Fruit fly (Drosophila melanogaster) whole organism, embryonic: ENCODE measurements around the gene CG43051.

Source experiments
- ATbp ChIP-seq: fragments of 200-800 bp; sonication (Bioruptor generic); optimal IDR thresholded peaks from 2 replicates; lab custom pipeline; 2017; ENCODE audit warnings: missing biosample characterization, mild to moderate bottlenecking, missing genetic modification characterization, missing genetic modification reagents
- Abd-B ChIP-seq: fragments of 200-800 bp; sonication (Bioruptor generic); optimal IDR thresholded peaks from 2 replicates; lab custom pipeline; 2018; ENCODE audit warnings: missing biosample characterization, mild to moderate bottlenecking, missing genetic modification characterization, moderate library complexity
- Atf6 ChIP-seq: fragments of 200-800 bp; sonication (Bioruptor generic); IDR thresholded peaks from 2 replicates; pipeline ENCODE4 v1.3.6; 2022; ENCODE audit warnings: missing biosample characterization, missing genetic modification characterization
- B-H2 ChIP-seq: fragments of 200-800 bp; sonication (Bioruptor generic); optimal IDR thresholded peaks from 2 replicates; lab custom pipeline; 2018; ENCODE audit warnings: missing biosample characterization, mild to moderate bottlenecking, missing genetic modification characterization
- CG12155 ChIP-seq: fragments of 200-800 bp; sonication (Bioruptor generic); optimal IDR thresholded peaks from 3 replicates; lab custom pipeline; 2016; ENCODE audit warnings: missing biosample characterization, missing genetic modification characterization
- CG12236 ChIP-seq: fragments of 200-800 bp; sonication (Bioruptor generic); optimal IDR thresholded peaks from 2 replicates; lab custom pipeline; 2016; ENCODE audit warnings: missing biosample characterization, missing genetic modification characterization
- CG12659 ChIP-seq: fragments of 200-800 bp; sonication (Bioruptor generic); optimal IDR thresholded peaks from 3 replicates; lab custom pipeline; 2017; ENCODE audit warnings: mild to moderate bottlenecking, missing biosample characterization, missing genetic modification reagents, missing genetic modification characterization
- CG13287 ChIP-seq: fragments of 200-800 bp; sonication (Bioruptor generic); IDR thresholded peaks from 2 replicates; pipeline ENCODE4 v1.3.6; 2022; ENCODE audit warnings: missing biosample characterization, missing genetic modification characterization; ENCODE audit not compliant: partially characterized antibody
- CG13624 ChIP-seq: fragments of 200-800 bp; sonication (Bioruptor generic); optimal IDR thresholded peaks from 2 replicates; lab custom pipeline; 2016; ENCODE audit warnings: missing biosample characterization, missing genetic modification characterization
- CG1603 ChIP-seq: fragments of 200-800 bp; sonication (Bioruptor generic); optimal IDR thresholded peaks from 2 replicates; lab custom pipeline; 2019; ENCODE audit warnings: missing biosample characterization, mild to moderate bottlenecking, missing genetic modification characterization, moderate library complexity
- CG17802 ChIP-seq: fragments of 200-800 bp; sonication (Bioruptor generic); optimal IDR thresholded peaks from 2 replicates; lab custom pipeline; 2018; ENCODE audit warnings: missing biosample characterization, mild to moderate bottlenecking, missing genetic modification characterization, moderate library complexity
- CG17829 ChIP-seq: fragments of 200-800 bp; optimal IDR thresholded peaks from 2 replicates; lab custom pipeline; 2019; ENCODE audit warnings: missing biosample characterization, mild to moderate bottlenecking, missing genetic modification characterization, moderate library complexity
- CG18619 ChIP-seq: fragments of 200-800 bp; sonication (Bioruptor generic); optimal IDR thresholded peaks from 3 replicates; lab custom pipeline; 2017; ENCODE audit warnings: missing biosample characterization, mild to moderate bottlenecking, missing genetic modification characterization
- CG31365 ChIP-seq: fragments of 200-800 bp; sonication (Bioruptor generic); optimal IDR thresholded peaks from 2 replicates; lab custom pipeline; 2018; ENCODE audit warnings: missing biosample characterization, mild to moderate bottlenecking, missing genetic modification characterization
- CG3726 ChIP-seq: fragments of 200-800 bp; sonication (Bioruptor generic); IDR thresholded peaks from 3 replicates; pipeline ENCODE4, ENCODE4 v1.3.6; 2022; ENCODE audit warnings: missing biosample characterization, missing genetic modification characterization
- CG6254 ChIP-seq: fragments of 200-800 bp; sonication (Bioruptor generic); optimal IDR thresholded peaks from 3 replicates; lab custom pipeline; 2017; ENCODE audit warnings: mild to moderate bottlenecking, missing biosample characterization, missing genetic modification reagents, missing genetic modification characterization
- CG7963 ChIP-seq: fragments of 200-800 bp; sonication (Bioruptor generic); IDR thresholded peaks from 3 replicates; pipeline ENCODE4 v1.3.6; 2022; ENCODE audit warnings: missing biosample characterization, missing genetic modification characterization; ENCODE audit not compliant: partially characterized antibody
- CG9727 ChIP-seq: fragments of 200-800 bp; sonication (Bioruptor generic); optimal IDR thresholded peaks from 3 replicates; lab custom pipeline; 2017; ENCODE audit warnings: missing biosample characterization, mild to moderate bottlenecking, missing genetic modification characterization
- CHES-1-like ChIP-seq: fragments of 200-800 bp; sonication (Bioruptor generic); optimal IDR thresholded peaks from 2 replicates; lab custom pipeline; 2016; ENCODE audit warnings: missing biosample characterization, missing genetic modification characterization
- CkIIα-i1 ChIP-seq: fragments of 200-800 bp; sonication (Bioruptor generic); IDR thresholded peaks from 2 replicates; pipeline ENCODE4 v1.3.6; 2022; ENCODE audit warnings: missing biosample characterization, missing genetic modification characterization
- CoRest ChIP-seq: fragments of 200-800 bp; sonication (Bioruptor generic); optimal IDR thresholded peaks from 3 replicates; lab custom pipeline; 2018; ENCODE audit warnings: missing biosample characterization, mild to moderate bottlenecking, missing genetic modification characterization, moderate library complexity
- CrebB ChIP-seq: fragments of 200-800 bp; sonication (Bioruptor generic); optimal IDR thresholded peaks from 3 replicates; lab custom pipeline; 2018; ENCODE audit warnings: missing biosample characterization, mild to moderate bottlenecking, missing genetic modification characterization
- D19A ChIP-seq: fragments of 200-800 bp; optimal IDR thresholded peaks from 3 replicates; lab custom pipeline; 2019; ENCODE audit warnings: missing biosample characterization, mild to moderate bottlenecking, missing genetic modification characterization, moderate library complexity
- Deaf1 ChIP-seq: fragments of 200-800 bp; optimal IDR thresholded peaks from 3 replicates; lab custom pipeline; 2019; ENCODE audit warnings: missing biosample characterization, mild to moderate bottlenecking, missing genetic modification characterization, moderate library complexity
- Dfd ChIP-seq, 2 experiments: fragments of >200 bp; optimal IDR thresholded peaks; 2 replicates each; lab custom pipeline; 2017; ENCODE audit warnings: missing biosample characterization in 2 of 2, missing genetic modification characterization in 2 of 2
- Ets65A ChIP-seq: fragments of 200-800 bp; sonication (Bioruptor generic); peaks from one replicate; lab custom pipeline; 2016; ENCODE audit warnings: missing biosample characterization, missing genetic modification characterization
- H15 ChIP-seq: fragments of 200-800 bp; sonication (Bioruptor generic); IDR thresholded peaks from 3 replicates; pipeline ENCODE4 v1.3.6; 2022; ENCODE audit warnings: missing biosample characterization, missing genetic modification characterization
- NfI ChIP-seq: fragments of 200-800 bp; sonication (Bioruptor generic); optimal IDR thresholded peaks from 3 replicates; lab custom pipeline; 2018; ENCODE audit warnings: missing biosample characterization, mild to moderate bottlenecking, missing genetic modification characterization, moderate library complexity
- Opbp ChIP-seq: fragments of 200-800 bp; sonication (Bioruptor generic); IDR thresholded peaks from 3 replicates; pipeline ENCODE4 v1.3.6; 2022; ENCODE audit warnings: missing biosample characterization, missing genetic modification characterization; ENCODE audit not compliant: partially characterized antibody
- Optix ChIP-seq: fragments of 200-800 bp; sonication (Bioruptor generic); IDR thresholded peaks from 3 replicates; pipeline ENCODE4 v1.3.6; 2022; ENCODE audit warnings: missing biosample characterization, missing genetic modification characterization
- PHDP ChIP-seq: fragments of 200-800 bp; sonication (Bioruptor generic); optimal IDR thresholded peaks from 3 replicates; lab custom pipeline; 2018; ENCODE audit warnings: missing biosample characterization, mild to moderate bottlenecking, missing genetic modification characterization, moderate library complexity
- Ptx1 ChIP-seq: fragments of 200-800 bp; sonication (Bioruptor generic); IDR thresholded peaks from 2 replicates; pipeline ENCODE4 v1.3.6; 2022; ENCODE audit warnings: missing biosample characterization, missing genetic modification characterization
- Sox102F ChIP-seq: fragments of 200-800 bp; sonication (Bioruptor generic); optimal IDR thresholded peaks from 2 replicates; lab custom pipeline; 2018; ENCODE audit warnings: missing biosample characterization, mild to moderate bottlenecking, missing genetic modification characterization, moderate library complexity
- Vsx1 ChIP-seq: fragments of 200-800 bp; sonication (Bioruptor generic); optimal IDR thresholded peaks from 2 replicates; lab custom pipeline; 2017; ENCODE audit warnings: missing biosample characterization, mild to moderate bottlenecking, missing genetic modification characterization, missing genetic modification reagents
- br ChIP-seq: fragments of >200 bp; optimal IDR thresholded peaks from 2 replicates; lab custom pipeline; 2017
- cas ChIP-seq: fragments of 200-800 bp; sonication (Bioruptor generic); IDR thresholded peaks from 2 replicates; pipeline ENCODE4 v1.3.6; 2022; ENCODE audit warnings: missing biosample characterization, missing genetic modification characterization
- cato ChIP-seq: fragments of 200-800 bp; sonication (Bioruptor generic); optimal IDR thresholded peaks from 2 replicates; lab custom pipeline; 2016; ENCODE audit warnings: missing biosample characterization, missing genetic modification characterization, borderline replicate concordance
- emc ChIP-seq: fragments of 200-800 bp; sonication (Bioruptor generic); optimal IDR thresholded peaks from 2 replicates; lab custom pipeline; 2016; ENCODE audit warnings: missing biosample characterization, missing genetic modification characterization
- fd64A ChIP-seq: fragments of 200-800 bp; sonication (Bioruptor generic); optimal IDR thresholded peaks from 3 replicates; lab custom pipeline; 2018; ENCODE audit warnings: missing biosample characterization, mild to moderate bottlenecking, missing genetic modification characterization
- fu2 ChIP-seq: fragments of 200-800 bp; sonication (Bioruptor generic); optimal IDR thresholded peaks from 2 replicates; lab custom pipeline; 2016; ENCODE audit warnings: missing biosample characterization, missing genetic modification characterization
- gro ChIP-seq: fragments of 200-800 bp; sonication (Bioruptor generic); optimal IDR thresholded peaks from 2 replicates; lab custom pipeline; 2016; ENCODE audit warnings: missing biosample characterization, missing genetic modification characterization
- klu ChIP-seq: fragments of 200-800 bp; sonication (Bioruptor generic); IDR thresholded peaks from 2 replicates; pipeline ENCODE4 v1.3.6; 2022; ENCODE audit warnings: missing biosample characterization, missing genetic modification characterization
- nmo ChIP-seq: fragments of 200-800 bp; sonication (Bioruptor generic); optimal IDR thresholded peaks from 2 replicates; lab custom pipeline; 2018; ENCODE audit warnings: missing biosample characterization, mild to moderate bottlenecking, missing genetic modification characterization, moderate library complexity
- odd ChIP-seq: fragments of 200-800 bp; sonication (Bioruptor generic); optimal IDR thresholded peaks from 2 replicates; lab custom pipeline; 2017; ENCODE audit warnings: missing biosample characterization, mild to moderate bottlenecking, missing genetic modification characterization
- prd ChIP-seq, 3 experiments: fragments of >200 bp in 2 of 3; fragments of 200-800 bp in 1 of 3; sonication (Bioruptor generic) in 1 of 3; optimal IDR thresholded peaks in 2 of 3; IDR thresholded peaks in 1 of 3; 2 replicates in 2 of 3; 3 replicates in 1 of 3; pipeline versions ENCODE4 v1.3.6 to Lab custom; 2017 to 2022; ENCODE audit warnings: missing biosample characterization in 1 of 3, missing genetic modification characterization in 1 of 3
- schlank ChIP-seq: fragments of 200-800 bp; sonication (Bioruptor generic); optimal IDR thresholded peaks from 2 replicates; lab custom pipeline; 2018; ENCODE audit warnings: missing biosample characterization, mild to moderate bottlenecking, missing genetic modification characterization
- sima ChIP-seq: fragments of 200-800 bp; sonication (Bioruptor generic); optimal IDR thresholded peaks from 2 replicates; lab custom pipeline; 2016; ENCODE audit warnings: missing biosample characterization, missing genetic modification characterization
- tgo ChIP-seq: fragments of 200-800 bp; sonication (Bioruptor generic); IDR thresholded peaks from 3 replicates; pipeline ENCODE4 v1.3.6; 2022; ENCODE audit warnings: missing biosample characterization, missing genetic modification characterization
- ttk ChIP-seq: fragments of 200-800 bp; sonication (Bioruptor generic); IDR thresholded peaks from 2 replicates; pipeline ENCODE4 v2.1.2; 2022; ENCODE audit warnings: missing biosample characterization, missing genetic modification characterization
- tx ChIP-seq: fragments of 200-800 bp; sonication (Bioruptor generic); optimal IDR thresholded peaks from 2 replicates; lab custom pipeline; 2016; ENCODE audit warnings: missing biosample characterization, missing genetic modification characterization
- z ChIP-seq: fragments of 200-800 bp; sonication (Bioruptor generic); IDR thresholded peaks from 3 replicates; pipeline ENCODE4 v1.3.6; 2022; ENCODE audit warnings: missing biosample characterization, missing genetic modification characterization

Gene CG43051

dm6 chr2L:12463037-12463436 lies 44.7 kb upstream of the CG43051 start (continued):
- TF ChIP-seq tgo (no peak), CkIIα-i1 (GFP tag; lab: Robert Waterston, UW) (no peak), cato (GFP tag; lab: Kevin White, UChicago) (no peak), nmo (GFP tag; lab: Kevin White, UChicago) (no peak), Atf6 (no peak), CG13624 (GFP tag; lab: Kevin White, UChicago) (no peak), gro (no peak), Abd-B (GFP tag; lab: Kevin White, UChicago) (no peak), prd (optimal IDR thresholded peaks at IDR 0.05; lab: Kevin White, UChicago) (no peak), prd (GFP tag; IDR thresholded peaks at IDR 0.05; lab: Robert Waterston, UW) (no peak), sima (GFP tag; lab: Kevin White, UChicago) (no peak), CG17829 (tag; lab: Kevin White, UChicago) (no peak), CrebB (tag; lab: Kevin White, UChicago) (peak; percentile 8), CG17802 (tag; lab: Kevin White, UChicago) (no peak), emc (GFP tag; lab: Kevin White, UChicago) (no peak), NfI (no peak), schlank (tag; lab: Kevin White, UChicago) (peak; percentile 2), fd64A (GFP tag; lab: Kevin White, UChicago) (peak; percentile 63), Deaf1 (tag; lab: Kevin White, UChicago) (no peak), CG18619 (GFP tag; lab: Kevin White, UChicago) (no peak), CHES-1-like (GFP tag; lab: Kevin White, UChicago) (no peak), fu2 (GFP tag; lab: Kevin White, UChicago) (no peak), CG13287 (GFP tag; lab: Robert Waterston, UW) (no peak), br (lab: Kevin White, UChicago) (no peak), CG6254 (GFP tag; lab: Kevin White, UChicago) (no peak), Dfd (GFP tag; optimal IDR thresholded peaks at IDR 0.05; lab: Kevin White, UChicago) (no peak), CG31365 (peak; percentile 30), Ets65A (GFP tag; lab: Kevin White, UChicago) (no peak), ATbp (GFP tag; lab: Kevin White, UChicago) (peak; percentile 65), CG12659 (GFP tag; lab: Kevin White, UChicago) (no peak), Ptx1 (GFP tag; lab: Robert Waterston, UW) (0 out of 2 replicates have a peak, but pooled peaks have one; percentile 33), CG9727 (GFP tag; lab: Kevin White, UChicago) (no peak), klu (GFP tag; lab: Robert Waterston, UW) (no peak), H15 (GFP tag; lab: Robert Waterston, UW) (no peak), tx (no peak), CG12155 (no peak), CG3726 (no peak), odd (peak; percentile 34), ttk (GFP tag; lab: Robert Waterston, UW) (no peak), Opbp (GFP tag; lab: Robert Waterston, UW) (no peak), B-H2 (GFP tag; lab: Kevin White, UChicago) (peak; percentile 1), D19A (no peak), CG7963 (GFP tag; lab: Robert Waterston, UW) (no peak), CoRest (tag; lab: Kevin White, UChicago) (no peak), Vsx1 (GFP tag; lab: Kevin White, UChicago) (peak; percentile 35), CG1603 (tag; lab: Kevin White, UChicago) (peak; percentile 36), cas (no peak), z (no peak), CG12236 (GFP tag; lab: Kevin White, UChicago) (no peak), PHDP (tag; lab: Kevin White, UChicago) (peak; percentile 42), Optix (no peak), Sox102F (GFP tag; lab: Kevin White, UChicago) (peak; percentile 27)
